Worm (Caenorhabditis elegans): ENCODE results near the gene mam-2.

Gene mam-2

DNA sequence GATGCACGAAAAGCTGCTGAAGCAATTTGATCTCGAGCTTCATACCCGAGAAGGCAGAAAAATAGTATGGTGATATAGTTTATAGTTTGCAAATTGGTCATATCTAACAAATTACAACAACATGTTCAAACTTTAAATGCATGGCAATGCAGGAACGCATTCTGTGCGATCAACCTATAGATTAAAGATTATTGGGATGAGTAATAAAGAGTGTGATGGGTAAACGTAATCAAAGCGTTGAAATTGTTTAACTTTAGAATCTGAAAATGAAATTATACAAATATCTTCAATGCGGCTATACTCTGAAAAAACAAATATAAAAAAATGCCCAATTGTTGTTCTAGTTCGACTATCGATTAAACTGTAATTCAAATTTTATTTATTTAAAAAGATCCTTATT is 6.7 kb upstream of the mam-2 start, which contains the start of gene C47E12.14:
TSS of gene C47E12.14 (minus strand) at position 101 of the 400 bp plus-strand sequence.
- TF ChIP-seq med-1 (GFP tag; optimal IDR thresholded peaks at IDR 0.05; ENCODE audit: insufficient read depth) (no peak), tab-1 (GFP tag; IDR thresholded peaks at IDR 0.05) (no peak), cog-1 (tag; optimal IDR thresholded peaks at IDR 0.05) (no peak), T22C8.4 (GFP tag; IDR thresholded peaks at IDR 0.05) (no peak), ref-1 (GFP tag; conservative IDR thresholded peaks at IDR 0.05) (no peak), flt-1 (GFP tag; IDR thresholded peaks at IDR 0.05) (no peak), ztf-23 (GFP tag; IDR thresholded peaks at IDR 0.05) (no peak), ztf-29 (GFP tag; IDR thresholded peaks at IDR 0.05) (no peak), klf-2 (GFP tag; conservative IDR thresholded peaks at IDR 0.05) (no peak)

DNA sequence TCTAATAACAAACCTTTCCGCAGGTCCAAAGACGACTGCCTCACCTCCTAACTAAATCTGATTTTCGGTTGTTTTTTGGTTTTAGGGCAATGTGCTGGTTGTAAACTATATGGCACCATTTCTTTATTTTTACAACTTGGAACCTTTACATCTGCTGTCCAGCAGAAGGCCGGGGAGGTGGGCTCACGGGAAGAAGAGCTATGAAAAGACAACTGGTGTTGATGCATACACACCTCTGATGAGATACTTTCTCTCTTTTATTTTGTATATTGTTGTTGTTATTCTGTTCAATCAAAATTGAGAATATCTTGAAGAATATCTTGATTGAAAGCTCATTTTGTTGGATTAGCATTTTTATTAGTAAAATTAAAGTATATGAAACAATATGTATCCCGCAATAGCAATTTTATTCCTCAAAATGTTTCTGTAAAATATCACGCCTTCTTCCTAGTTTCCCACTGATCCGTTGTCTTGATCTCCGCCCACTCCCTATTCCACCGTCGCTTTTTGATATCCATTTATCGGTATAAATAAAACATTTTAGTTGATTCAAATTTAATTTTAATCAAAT is 5.3 kb upstream of the mam-2 start, which contains the start of gene dhp-2:
TSS of gene dhp-2 (plus strand) at position 521 of the 571 bp plus-strand sequence.
- no peak for TF ChIP-seq tab-1 (GFP tag; IDR thresholded peaks at IDR 0.05)
- TF ChIP-seq flt-1 (GFP tag; IDR thresholded peaks at IDR 0.05), result no peak
- TF ChIP-seq cog-1 (tag; optimal IDR thresholded peaks at IDR 0.05), result no peak
- no peak for TF ChIP-seq ref-1 (GFP tag; conservative IDR thresholded peaks at IDR 0.05)
- no peak for TF ChIP-seq ztf-23 (GFP tag; IDR thresholded peaks at IDR 0.05)
- TF ChIP-seq med-1 (GFP tag; optimal IDR thresholded peaks at IDR 0.05; ENCODE audit: insufficient read depth), result no peak
- TF ChIP-seq ztf-29 (GFP tag; IDR thresholded peaks at IDR 0.05), result no peak
- TF ChIP-seq T22C8.4 (GFP tag; IDR thresholded peaks at IDR 0.05), result no peak
- TF ChIP-seq klf-2 (GFP tag; conservative IDR thresholded peaks at IDR 0.05), result no peak

DNA sequence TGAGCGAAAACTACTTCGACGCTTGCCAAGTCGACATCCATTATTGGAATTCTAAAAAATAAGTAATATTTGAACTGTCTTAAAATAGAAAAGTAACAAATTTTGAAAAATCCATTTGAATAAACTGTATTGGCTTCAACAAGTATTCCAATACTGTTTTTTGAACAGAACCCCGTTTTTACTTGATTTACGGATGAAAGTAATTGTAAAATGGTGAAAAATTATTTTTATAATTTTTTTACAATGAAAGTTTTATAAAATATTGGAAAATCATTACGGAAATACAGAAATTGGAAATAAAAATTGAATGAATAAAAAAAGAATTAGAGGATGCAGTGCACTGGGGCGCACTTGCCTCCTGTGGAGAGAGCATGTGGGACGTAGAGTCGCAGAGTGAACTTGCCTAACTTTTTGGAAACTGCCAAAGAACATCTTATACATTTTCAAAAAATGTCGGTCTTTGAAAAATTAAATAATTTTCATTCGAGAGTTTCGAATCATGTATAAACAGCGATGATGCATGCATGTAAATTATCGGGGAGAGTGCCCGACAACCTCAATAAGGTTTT is 685 bp upstream of the mam-2 start, which contains the start of gene rrp-1:
TSS of gene rrp-1 (minus strand) at position 51 of the 569 bp plus-strand sequence.
- TF ChIP-seq cog-1 (tag; optimal IDR thresholded peaks at IDR 0.05) (no peak), T22C8.4 (GFP tag; IDR thresholded peaks at IDR 0.05) (no peak), ref-1 (GFP tag; conservative IDR thresholded peaks at IDR 0.05) (no peak), med-1 (GFP tag; optimal IDR thresholded peaks at IDR 0.05; ENCODE audit: insufficient read depth) (no peak), flt-1 (GFP tag; IDR thresholded peaks at IDR 0.05) (no peak), ztf-29 (GFP tag; IDR thresholded peaks at IDR 0.05) (no peak), tab-1 (GFP tag; IDR thresholded peaks at IDR 0.05) (no peak), ztf-23 (GFP tag; IDR thresholded peaks at IDR 0.05) (no peak), klf-2 (GFP tag; conservative IDR thresholded peaks at IDR 0.05) (no peak)

DNA sequence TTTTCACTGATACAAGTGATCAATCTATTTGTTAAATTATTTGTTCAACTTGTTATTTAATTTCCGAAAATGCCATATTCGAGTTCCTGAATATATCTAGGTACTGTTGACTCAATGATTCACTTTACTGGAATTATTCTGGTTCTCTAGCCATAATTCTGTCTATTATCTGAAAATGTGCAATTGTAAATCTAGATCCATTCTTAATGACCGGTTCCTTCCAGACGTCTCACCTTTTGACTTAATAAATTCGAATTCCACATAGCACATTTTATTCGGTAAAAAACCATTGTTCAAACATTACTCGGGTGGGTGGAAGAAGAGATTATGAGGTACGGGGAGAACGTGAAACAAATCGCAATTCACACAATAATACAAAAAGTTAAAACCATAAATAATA is 6.4 kb downstream of the mam-2 start:
- TF ChIP-seq med-1 (GFP tag; optimal IDR thresholded peaks at IDR 0.05; ENCODE audit: insufficient read depth) (no peak), klf-2 (GFP tag; conservative IDR thresholded peaks at IDR 0.05) (no peak)

DNA sequence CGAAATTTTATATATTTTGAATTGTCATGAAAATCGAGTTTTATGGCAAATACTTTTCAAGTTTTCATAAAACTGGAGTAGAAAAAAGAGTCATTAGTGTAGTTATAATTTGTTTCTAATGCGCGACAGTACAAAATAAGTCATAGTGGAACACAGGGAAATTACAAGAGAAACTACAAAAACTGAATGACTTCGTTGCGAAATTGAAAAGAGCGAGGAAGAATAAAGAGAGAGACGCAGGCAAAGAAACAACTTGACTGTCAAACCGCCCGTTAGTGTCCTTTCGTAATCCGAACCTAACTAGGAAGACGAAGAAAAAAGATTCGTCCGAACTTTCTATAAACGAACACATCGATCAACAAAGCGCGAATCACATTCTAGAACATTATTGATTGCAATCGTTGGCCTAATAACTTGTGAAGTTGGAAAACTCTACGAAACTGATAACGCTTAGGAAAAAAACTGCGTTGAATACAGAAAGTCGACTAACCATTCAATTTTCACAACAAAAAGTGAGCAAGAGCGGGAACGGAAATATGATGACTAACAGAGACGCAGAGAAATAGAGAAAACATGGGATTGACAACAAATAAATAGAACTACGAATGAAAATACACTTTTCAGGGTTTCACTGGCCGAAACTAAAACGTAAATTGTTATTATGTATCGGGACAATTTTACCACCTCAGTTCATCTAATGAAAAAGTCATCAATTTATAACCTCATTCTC is 10.6 kb downstream of the mam-2 start:
- TF ChIP-seq tab-1 (GFP tag; IDR thresholded peaks at IDR 0.05), result no peak
- no peak for TF ChIP-seq T22C8.4 (GFP tag; IDR thresholded peaks at IDR 0.05)
- no peak for TF ChIP-seq med-1 (GFP tag; optimal IDR thresholded peaks at IDR 0.05; ENCODE audit: insufficient read depth)
- no peak for TF ChIP-seq ztf-23 (GFP tag; IDR thresholded peaks at IDR 0.05)
- TF ChIP-seq klf-2 (GFP tag; conservative IDR thresholded peaks at IDR 0.05), result no peak
- no peak for TF ChIP-seq flt-1 (GFP tag; IDR thresholded peaks at IDR 0.05)
- TF ChIP-seq cog-1 (tag; optimal IDR thresholded peaks at IDR 0.05), result no peak
- TF ChIP-seq ztf-29 (GFP tag; IDR thresholded peaks at IDR 0.05), result no peak
- TF ChIP-seq ref-1 (GFP tag; conservative IDR thresholded peaks at IDR 0.05), result no peak

DNA sequence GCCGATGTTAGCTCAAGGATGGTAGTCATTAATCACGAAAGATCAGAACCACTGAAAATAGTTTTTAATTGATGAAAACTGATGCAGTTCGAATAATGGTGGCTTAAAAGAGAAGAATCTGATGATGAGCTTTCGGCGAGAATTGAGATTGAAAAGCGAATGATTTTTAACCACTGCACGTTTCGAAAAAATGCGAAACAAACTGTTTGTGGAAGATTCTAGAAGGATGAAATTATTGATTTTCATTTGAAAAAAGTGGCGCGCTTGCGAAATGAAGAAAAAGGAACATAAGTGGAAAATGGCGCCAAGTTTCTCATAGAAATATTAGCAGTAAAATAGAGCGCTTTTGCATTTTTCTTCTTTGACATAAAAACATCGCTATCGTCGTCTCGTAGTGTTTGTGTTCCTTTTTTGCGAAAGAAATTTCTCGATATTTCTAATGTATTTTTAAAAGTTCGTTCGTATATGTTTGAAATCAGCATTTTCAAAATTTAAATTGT is 11.9 kb downstream of the mam-2 start, which contains the start of gene uba-1:
TSS of gene uba-1 (minus strand) at position 51 of the 500 bp plus-strand sequence.
- TF ChIP-seq tab-1 (GFP tag; IDR thresholded peaks at IDR 0.05) (no peak), cog-1 (tag; optimal IDR thresholded peaks at IDR 0.05) (no peak), med-1 (GFP tag; optimal IDR thresholded peaks at IDR 0.05; ENCODE audit: insufficient read depth) (no peak), flt-1 (GFP tag; IDR thresholded peaks at IDR 0.05) (no peak), klf-2 (GFP tag; conservative IDR thresholded peaks at IDR 0.05) (no peak), ztf-29 (GFP tag; IDR thresholded peaks at IDR 0.05) (no peak), ztf-23 (GFP tag; IDR thresholded peaks at IDR 0.05) (no peak), T22C8.4 (GFP tag; IDR thresholded peaks at IDR 0.05) (no peak), ref-1 (GFP tag; conservative IDR thresholded peaks at IDR 0.05) (no peak)

DNA sequence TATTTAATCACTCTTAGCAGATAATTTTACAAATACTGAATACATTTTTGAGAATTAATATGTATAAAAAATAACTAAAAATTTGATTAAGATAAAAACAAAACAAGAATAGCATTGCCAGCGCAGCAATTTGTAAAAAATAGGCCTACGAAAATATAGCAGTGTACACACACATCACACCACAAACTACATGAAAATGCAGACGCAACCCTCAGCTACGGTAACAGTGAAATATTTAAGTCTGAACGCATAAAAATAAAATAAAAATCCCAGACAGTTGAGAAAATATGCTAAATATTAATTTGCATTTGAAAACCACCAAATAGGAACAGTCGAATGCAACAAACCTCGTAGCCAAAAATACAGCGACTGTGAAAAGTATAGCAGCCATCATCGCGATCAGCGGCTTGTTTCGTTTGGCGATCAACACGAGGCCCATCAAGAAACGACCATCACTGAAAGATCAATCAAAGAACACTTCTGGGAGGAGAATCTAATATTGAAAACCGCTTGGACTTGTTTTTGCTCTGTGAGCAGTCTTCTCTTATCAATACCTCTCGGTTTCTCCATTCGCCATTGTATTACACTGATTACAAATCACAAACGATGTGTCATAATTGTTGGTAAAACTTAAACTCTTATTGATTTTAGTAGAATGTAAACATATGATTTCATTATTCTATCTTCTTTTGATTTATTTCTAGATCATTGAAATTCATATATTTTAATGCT is 15.7 kb downstream of the mam-2 start, which contains the start of gene pyp-1:
TSS of gene pyp-1 (minus strand) at position 439 of the 732 bp plus-strand sequence.
- TF ChIP-seq flt-1 (GFP tag; IDR thresholded peaks at IDR 0.05), result no peak
- TF ChIP-seq ref-1 (GFP tag; conservative IDR thresholded peaks at IDR 0.05), result no peak
- no peak for TF ChIP-seq cog-1 (tag; optimal IDR thresholded peaks at IDR 0.05)
- no peak for TF ChIP-seq med-1 (GFP tag; optimal IDR thresholded peaks at IDR 0.05; ENCODE audit: insufficient read depth)
- TF ChIP-seq ztf-23 (GFP tag; IDR thresholded peaks at IDR 0.05), result no peak
- TF ChIP-seq T22C8.4 (GFP tag; IDR thresholded peaks at IDR 0.05), result no peak
- TF ChIP-seq tab-1 (GFP tag; IDR thresholded peaks at IDR 0.05), result no peak
- no peak for TF ChIP-seq klf-2 (GFP tag; conservative IDR thresholded peaks at IDR 0.05)

DNA sequence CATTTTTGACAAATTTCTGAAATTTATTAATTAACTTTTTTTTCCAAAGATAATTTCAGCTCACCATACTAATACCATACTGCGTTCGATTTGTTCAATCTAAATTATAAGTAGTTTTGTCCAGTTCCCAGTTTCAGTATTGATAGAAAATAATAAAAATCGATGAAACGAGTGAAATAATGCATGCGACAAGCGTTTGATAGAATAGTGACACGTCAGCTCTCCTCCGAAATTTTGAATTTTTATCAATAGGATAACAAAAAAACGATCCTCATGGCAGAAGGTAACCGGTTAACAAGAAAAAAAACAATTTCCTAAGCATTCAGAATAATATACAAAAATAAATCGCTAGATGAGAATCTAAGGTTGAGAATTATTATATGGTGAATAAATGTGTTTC is 18.8 kb downstream of the mam-2 start, which contains the start of gene C47E12.3:
TSS of gene C47E12.3 (minus strand) at position 101 of the 400 bp plus-strand sequence.
- TF ChIP-seq tab-1 (GFP tag; IDR thresholded peaks at IDR 0.05) (no peak), T22C8.4 (GFP tag; IDR thresholded peaks at IDR 0.05) (no peak), flt-1 (GFP tag; IDR thresholded peaks at IDR 0.05) (no peak), cog-1 (tag; optimal IDR thresholded peaks at IDR 0.05) (no peak), ref-1 (GFP tag; conservative IDR thresholded peaks at IDR 0.05) (no peak), klf-2 (GFP tag; conservative IDR thresholded peaks at IDR 0.05) (no peak), ztf-29 (GFP tag; IDR thresholded peaks at IDR 0.05) (no peak), ztf-23 (GFP tag; IDR thresholded peaks at IDR 0.05) (no peak), med-1 (GFP tag; optimal IDR thresholded peaks at IDR 0.05; ENCODE audit: insufficient read depth) (no peak)

Measured in whole organism, midembryonic.